Worm (Caenorhabditis elegans) whole organism, L2 larva: Measurements from ENCODE around the gene F35H10.3.

Source experiments
- C34F6.9 ChIP-seq: fragments of 150-350 bp; optimal IDR thresholded peaks from 2 replicates; lab custom pipeline; 2014; ENCODE audit warnings: missing biosample characterization, missing genetic modification characterization
- F13H6.1 ChIP-seq: sonication (generic microtip); optimal IDR thresholded peaks from 2 replicates; lab custom pipeline; 2016; ENCODE audit warnings: missing genetic modification characterization, missing compliant biosample characterization
- R02D3.7 ChIP-seq: fragments of 150-350 bp; optimal IDR thresholded peaks from 2 replicates; lab custom pipeline; 2014; ENCODE audit warnings: missing biosample characterization, missing genetic modification characterization
- Y55F3AM.14 ChIP-seq: fragments of 200-800 bp; sonication (Bioruptor generic); optimal IDR thresholded peaks from 2 replicates; lab custom pipeline; 2018; ENCODE audit warnings: mild to moderate bottlenecking, missing genetic modification characterization, missing compliant biosample characterization
- ZK546.5 ChIP-seq: sonication (generic microtip); optimal IDR thresholded peaks from 2 replicates; lab custom pipeline; 2017; ENCODE audit warnings: missing biosample characterization, missing genetic modification characterization
- alr-1 ChIP-seq: fragments of 150-350 bp; optimal IDR thresholded peaks from 2 replicates; lab custom pipeline; 2014; ENCODE audit warnings: missing biosample characterization, missing genetic modification characterization
- aly-2 ChIP-seq: fragments of 150-350 bp; optimal IDR thresholded peaks from 2 replicates; lab custom pipeline; 2014; ENCODE audit warnings: missing biosample characterization, missing genetic modification characterization
- ama-1 ChIP-seq: fragments of 150-350 bp; optimal IDR thresholded peaks from 2 replicates; lab custom pipeline; 2018; ENCODE audit warnings: inconsistent platforms
- ceh-16 ChIP-seq: fragments of 150-350 bp; optimal IDR thresholded peaks from 2 replicates; lab custom pipeline; 2014; ENCODE audit warnings: missing biosample characterization, missing genetic modification characterization
- ceh-82 ChIP-seq: fragments of 150-350 bp; optimal IDR thresholded peaks from 2 replicates; lab custom pipeline; 2014; ENCODE audit warnings: missing biosample characterization, missing genetic modification characterization
- egl-27 ChIP-seq: sonication (generic microtip); optimal IDR thresholded peaks from 3 replicates; lab custom pipeline; 2017; ENCODE audit warnings: missing biosample characterization, missing genetic modification reagents, missing genetic modification characterization
- elt-3 ChIP-seq: sonication (generic microtip); optimal IDR thresholded peaks from 2 replicates; lab custom pipeline; 2017; ENCODE audit warnings: missing biosample characterization, missing genetic modification characterization
- lin-13 ChIP-seq: fragments of 150-350 bp; optimal IDR thresholded peaks from 2 replicates; lab custom pipeline; 2014; ENCODE audit warnings: missing biosample characterization, missing genetic modification reagents, missing genetic modification characterization
- lin-39 ChIP-seq: fragments of 150-350 bp; optimal IDR thresholded peaks from 2 replicates; lab custom pipeline; 2014; ENCODE audit warnings: missing biosample characterization, missing genetic modification reagents, missing genetic modification characterization
- mab-5 ChIP-seq: fragments of 150-350 bp; optimal IDR thresholded peaks from 2 replicates; lab custom pipeline; 2014; ENCODE audit warnings: missing biosample characterization, missing genetic modification characterization
- mdl-1 ChIP-seq, 2 experiments: fragments of 150-350 bp in 1 of 2; sonication (generic microtip) in 1 of 2; optimal IDR thresholded peaks; 2 replicates each; lab custom pipeline; 2017; ENCODE audit warnings: missing biosample characterization in 2 of 2, missing genetic modification characterization in 2 of 2
- nhr-11 ChIP-seq: fragments of 150-350 bp; optimal IDR thresholded peaks from 2 replicates; lab custom pipeline; 2014; ENCODE audit warnings: missing biosample characterization, missing genetic modification characterization
- nhr-12 ChIP-seq: fragments of 150-350 bp; optimal IDR thresholded peaks from 2 replicates; lab custom pipeline; 2014; ENCODE audit warnings: missing biosample characterization, missing genetic modification characterization
- nhr-129 ChIP-seq: fragments of 150-350 bp; optimal IDR thresholded peaks from 2 replicates; lab custom pipeline; 2014; ENCODE audit warnings: missing biosample characterization, missing genetic modification characterization
- nhr-21 ChIP-seq: fragments of 150-350 bp; optimal IDR thresholded peaks from 2 replicates; lab custom pipeline; 2014; ENCODE audit warnings: missing biosample characterization, missing genetic modification characterization
- nhr-23 ChIP-seq: fragments of 150-350 bp; optimal IDR thresholded peaks from 2 replicates; lab custom pipeline; 2014; ENCODE audit warnings: missing biosample characterization, missing genetic modification reagents, missing genetic modification characterization
- nhr-25 ChIP-seq: fragments of 150-350 bp; sonication (generic microtip); optimal IDR thresholded peaks from 3 replicates; lab custom pipeline; 2014; ENCODE audit warnings: missing biosample characterization, missing genetic modification characterization
- nhr-6 ChIP-seq: fragments of 150-350 bp; optimal IDR thresholded peaks from 2 replicates; lab custom pipeline; 2014; ENCODE audit warnings: missing biosample characterization, missing genetic modification characterization
- sem-4 ChIP-seq: fragments of 150-350 bp; optimal IDR thresholded peaks from 2 replicates; lab custom pipeline; 2014; ENCODE audit warnings: missing biosample characterization, missing genetic modification reagents, missing genetic modification characterization
- skn-1 ChIP-seq: sonication (generic microtip); optimal IDR thresholded peaks from 2 replicates; lab custom pipeline; 2017; ENCODE audit warnings: missing biosample characterization, missing genetic modification characterization
- unc-39 ChIP-seq: fragments of 150-350 bp; optimal IDR thresholded peaks from 2 replicates; lab custom pipeline; 2014; ENCODE audit warnings: missing biosample characterization, missing genetic modification characterization
- unc-55 ChIP-seq: fragments of 150-350 bp; sonication (generic microtip); optimal IDR thresholded peaks from 3 replicates; lab custom pipeline; 2014; ENCODE audit warnings: missing biosample characterization, missing genetic modification reagents, missing genetic modification characterization
- zag-1 ChIP-seq: fragments of 150-350 bp; optimal IDR thresholded peaks from 2 replicates; lab custom pipeline; 2014; ENCODE audit warnings: missing biosample characterization, missing genetic modification characterization
- ztf-1 ChIP-seq: fragments of 200-800 bp; sonication (Bioruptor generic); conservative IDR thresholded peaks from 2 replicates; pipeline ENCODE4 v1.3.6; 2022; ENCODE audit warnings: missing genetic modification characterization, missing compliant biosample characterization
- ztf-11 ChIP-seq: sonication (generic microtip); optimal IDR thresholded peaks from 2 replicates; lab custom pipeline; 2017; ENCODE audit warnings: missing biosample characterization, missing genetic modification characterization

Gene F35H10.3

ce11 chrIV:8355592-8355991 lies 29.8 kb downstream of the F35H10.3 start, which contains the start of the genes F17E9.2 and col-116:
Gene F17E9.2 (plus strand): TSS chrIV:8355892.
Gene col-116 (plus strand): TSS chrIV:8355906.
- TF ChIP-seq R02D3.7 (tag; lab: Kevin White, UChicago): no peak
- TF ChIP-seq F13H6.1 (tag; lab: Kevin White, UChicago): no peak
- TF ChIP-seq ztf-11: no peak
- no peak for TF ChIP-seq zag-1 (tag; lab: Kevin White, UChicago)
- no peak for TF ChIP-seq aly-2 (tag; lab: Kevin White, UChicago)
- no peak for TF ChIP-seq egl-27
- TF ChIP-seq mab-5 (tag; lab: Kevin White, UChicago): no peak
- TF ChIP-seq nhr-25 (tag; lab: Kevin White, UChicago): no peak
- TF ChIP-seq ceh-16 (tag; lab: Kevin White, UChicago): no peak
- TF ChIP-seq nhr-21 (tag; lab: Kevin White, UChicago): no peak
- no peak for TF ChIP-seq Y55F3AM.14
- no peak for TF ChIP-seq elt-3 (tag; lab: Kevin White, UChicago)
- TF ChIP-seq C34F6.9 (tag; lab: Kevin White, UChicago): no peak
- TF ChIP-seq, all 48 proteins: peak for 0

DNA sequence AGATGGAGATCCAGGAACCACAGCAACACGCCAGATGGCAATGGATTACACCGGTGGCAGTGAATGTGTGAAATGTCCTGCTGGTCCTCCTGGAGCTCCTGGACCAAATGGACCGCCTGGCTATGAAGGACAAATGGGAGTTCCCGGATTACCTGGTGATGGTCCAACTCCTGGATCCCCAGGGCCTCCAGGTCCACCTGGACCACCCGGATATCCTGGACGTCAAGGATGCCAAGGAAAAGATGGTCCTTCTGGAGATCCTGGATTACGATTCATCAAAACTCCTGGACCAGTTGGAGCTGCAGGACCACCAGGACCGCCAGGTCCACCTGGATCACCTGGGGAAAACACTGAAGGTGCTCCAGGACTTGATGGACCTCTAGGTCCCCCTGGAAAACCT lies 31.5 kb downstream of the F35H10.3 start:
- TF ChIP-seq mdl-1 (tag; optimal IDR thresholded peaks at IDR 0.05; lab: Kevin White, UChicago) (no peak), unc-39 (tag; lab: Kevin White, UChicago) (no peak), skn-1 (no peak), lin-39 (tag; lab: Kevin White, UChicago) (no peak), ceh-16 (tag; lab: Kevin White, UChicago) (no peak), nhr-6 (no peak), mab-5 (tag; lab: Kevin White, UChicago) (no peak), ama-1 (lab: Kevin White, UChicago) (no peak), nhr-11 (no peak)

ce11 chrIV:8358492-8358891 lies 32.7 kb downstream of the F35H10.3 start, which contains the start of gene D2096.13:
Gene D2096.13 (minus strand): TSS chrIV:8358592.
- no peak for TF ChIP-seq sem-4 (tag; lab: Kevin White, UChicago)
- no peak for TF ChIP-seq ztf-1 (GFP tag; lab: Robert Waterston, UW)
- no peak for TF ChIP-seq nhr-25 (tag; lab: Kevin White, UChicago)
- no peak for TF ChIP-seq nhr-129 (tag; lab: Kevin White, UChicago)
- no peak for TF ChIP-seq nhr-12 (tag; lab: Kevin White, UChicago)
- no peak for TF ChIP-seq mdl-1 (tag; optimal IDR thresholded peaks at IDR 0.05; lab: Kevin White, UChicago)
- TF ChIP-seq ztf-11: no peak
- no peak for TF ChIP-seq F13H6.1 (tag; lab: Kevin White, UChicago)
- TF ChIP-seq elt-3 (tag; lab: Kevin White, UChicago): no peak
- no peak for TF ChIP-seq ZK546.5 (tag; lab: Kevin White, UChicago)
- TF ChIP-seq, all 48 proteins: peak for 0

- peak; percentile 36 for TF ChIP-seq unc-55 (GFP tag; lab: Kevin White, UChicago)
- no peak for TF ChIP-seq sem-4 (tag; lab: Kevin White, UChicago)
- peak; percentile 63 for TF ChIP-seq C34F6.9 (tag; lab: Kevin White, UChicago)
Measured at ce11 chrIV:8359716-8360407, 34.1 kb downstream of the F35H10.3 start, which contains the start of gene D2096.5. Gene D2096.5 (minus strand): TSS chrIV:8359766.

DNA sequence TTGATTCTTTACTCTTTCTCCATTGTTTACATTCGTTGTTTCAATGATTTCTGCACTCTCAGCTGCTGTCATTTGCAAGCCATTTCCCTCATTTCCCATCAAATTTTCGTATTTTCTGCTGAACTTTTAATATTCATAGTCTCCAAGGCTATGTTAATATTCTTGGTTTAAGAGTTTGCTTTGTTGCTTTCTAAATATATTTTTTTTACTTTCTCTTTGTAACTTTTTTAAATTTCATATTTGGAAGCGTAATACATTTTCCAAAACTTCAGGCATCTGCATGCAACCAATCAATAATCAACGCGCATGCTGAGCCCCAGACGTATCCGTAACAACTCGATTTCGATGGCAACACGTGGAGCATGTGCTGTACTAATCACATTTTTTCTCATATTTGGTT lies 35.0 kb downstream of the F35H10.3 start, which contains the start of gene sqv-1:
Gene sqv-1, plus strand, starts transcription at position 301 of the 400 bp plus-strand sequence.
- TF ChIP-seq nhr-21 (tag; lab: Kevin White, UChicago) (no peak), ceh-82 (no peak), lin-13 (GFP tag; lab: Kevin White, UChicago) (no peak), nhr-23 (tag; lab: Kevin White, UChicago) (no peak), unc-55 (GFP tag; lab: Kevin White, UChicago) (no peak)

DNA sequence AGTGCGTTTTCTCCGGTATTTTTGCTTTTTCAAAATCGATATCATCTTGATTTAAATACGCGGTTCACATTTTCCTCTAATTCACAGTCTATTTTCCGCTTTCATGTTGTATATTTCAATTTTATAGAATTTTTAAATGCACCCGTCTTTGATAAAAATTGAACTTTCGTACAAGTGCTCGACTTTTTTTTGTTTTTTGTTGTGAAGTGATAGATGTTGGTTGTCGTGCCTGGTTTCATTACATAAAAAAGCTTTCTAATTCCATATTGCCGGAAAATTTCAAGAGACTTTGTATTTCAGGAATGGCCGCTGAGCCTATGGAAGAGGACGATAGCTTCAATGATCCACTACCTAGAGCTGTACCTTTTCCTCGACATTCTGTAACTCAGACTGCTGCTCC lies 37.4 kb downstream of the F35H10.3 start, which contains the start of gene D2096.12:
Gene D2096.12, plus strand, starts transcription at position 301 of the 400 bp plus-strand sequence.
- no peak for TF ChIP-seq nhr-23 (tag; lab: Kevin White, UChicago)
- TF ChIP-seq alr-1: no peak
